Fruit fly (Drosophila melanogaster): ENCODE data around the gene CG42502.

Gene CG42502

DNA sequence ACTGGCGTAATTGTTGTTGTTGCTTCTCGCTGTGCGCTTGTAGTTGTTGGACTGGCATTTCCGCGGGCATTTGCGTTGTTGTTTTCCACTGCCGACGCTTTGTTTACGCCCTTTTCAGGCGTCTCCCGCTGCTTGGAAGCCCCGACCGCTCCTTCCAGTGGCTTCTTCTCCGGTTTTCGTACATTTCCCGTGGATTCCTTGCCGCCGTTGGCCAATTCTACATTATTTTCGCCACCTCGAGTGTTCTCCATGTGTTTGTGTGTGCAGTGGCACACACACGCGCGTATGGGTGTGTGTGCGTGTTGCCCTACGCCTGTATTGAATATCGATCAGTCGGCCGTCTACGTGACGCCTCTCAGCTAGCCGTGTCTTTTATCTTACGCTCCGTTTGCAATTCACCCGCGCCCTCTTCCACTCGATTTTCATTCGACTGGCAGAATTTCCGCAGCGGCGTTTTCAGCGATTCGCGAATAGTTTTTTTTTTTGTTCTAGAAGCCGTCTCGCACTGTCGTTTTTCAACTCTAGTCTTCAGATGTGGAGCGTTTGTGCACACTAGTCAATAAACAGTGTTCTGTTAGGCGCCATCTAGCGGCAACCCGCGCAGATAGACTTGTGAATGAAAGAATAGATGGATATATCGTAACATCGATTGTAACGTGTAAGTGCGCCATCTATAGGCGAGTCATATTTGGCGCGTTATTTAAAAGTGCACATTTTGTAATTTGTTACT is 28.3 kb upstream of the CG42502 start, which contains the start of gene CG10600 (continued):
- TF ChIP-seq caup (GFP tag; optimal IDR thresholded peaks at IDR 0.05; ENCODE audit: severe bottlenecking) (peak; percentile 88), CG6689 (GFP tag; IDR thresholded peaks at IDR 0.05) (0 out of 2 replicates have a peak, but pooled peaks have one; percentile 14), Tbp (GFP tag; optimal IDR thresholded peaks at IDR 0.05) (no peak), wdn (GFP tag; IDR thresholded peaks at IDR 0.05) (peak; percentile 54; the same call in 1 of the 2 replicates), hth (optimal IDR thresholded peaks at IDR 0.05) (no peak), vfl (GFP tag; optimal IDR thresholded peaks at IDR 0.05) (peak; percentile 85), nerfin-1 (tag; optimal IDR thresholded peaks at IDR 0.05) (peak; percentile 64), ranshi (GFP tag; IDR thresholded peaks at IDR 0.05) (peak; percentile 62), tap (tag; optimal IDR thresholded peaks at IDR 0.05) (peak; percentile 18), CG33213 (GFP tag; optimal IDR thresholded peaks at IDR 0.05) (peak; percentile 98), odd (GFP tag; optimal IDR thresholded peaks at IDR 0.05) (peak; percentile 36), Bdp1 (GFP tag; optimal IDR thresholded peaks at IDR 0.05) (peak; percentile 84), CG17361 (GFP tag; IDR thresholded peaks at IDR 0.05) (peak; percentile 69), kay (GFP tag; optimal IDR thresholded peaks at IDR 0.05) (peak; percentile 64), CG17568 (GFP tag; optimal IDR thresholded peaks at IDR 0.05) (no peak), HLH3B (GFP tag; IDR thresholded peaks at IDR 0.05) (peak; percentile 59), Meics (GFP tag; optimal IDR thresholded peaks at IDR 0.05) (peak; percentile 76), CG8089 (GFP tag; optimal IDR thresholded peaks at IDR 0.05) (peak; percentile 71), ATbp (GFP tag; optimal IDR thresholded peaks at IDR 0.05) (peak; percentile 64), hb (GFP tag; IDR thresholded peaks at IDR 0.05; ENCODE audit: partially characterized antibody) (peak; percentile 67), otp (GFP tag; IDR thresholded peaks at IDR 0.05) (peak; percentile 75; the same call in 2 of the 3 replicates), gem (tag; optimal IDR thresholded peaks at IDR 0.05) (peak; percentile 54), CoRest (tag; optimal IDR thresholded peaks at IDR 0.05) (peak; percentile 72), CG11504 (tag; optimal IDR thresholded peaks at IDR 0.05) (no peak), Six4 (GFP tag; optimal IDR thresholded peaks at IDR 0.05) (peak; percentile 69), CG32532 (GFP tag; IDR thresholded peaks at IDR 0.05) (peak; percentile 86), her (GFP tag; optimal IDR thresholded peaks at IDR 0.05) (peak; percentile 89), H15 (GFP tag; IDR thresholded peaks at IDR 0.05) (peak; percentile 53; the same call in 1 of the 3 replicates), Hr51 (GFP tag; optimal IDR thresholded peaks at IDR 0.05) (peak in 1 of 2 experiments; percentile 93), trh (GFP tag; optimal IDR thresholded peaks at IDR 0.05) (peak; percentile 56), CG8281 (tag; optimal IDR thresholded peaks at IDR 0.05) (no peak), CG11456 (GFP tag; IDR thresholded peaks at IDR 0.05) (peak; percentile 92), esg (GFP tag; conservative IDR thresholded peaks at IDR 0.05) (no peak), Neu2 (GFP tag; optimal IDR thresholded peaks at IDR 0.05; ENCODE audit: borderline replicate concordance) (no peak), CG10274 (GFP tag; optimal IDR thresholded peaks at IDR 0.05) (no peak), fd64A (GFP tag; optimal IDR thresholded peaks at IDR 0.05) (peak; percentile 10), lbe (GFP tag; optimal IDR thresholded peaks at IDR 0.05) (peak; percentile 86), CG14050 (GFP tag; IDR thresholded peaks at IDR 0.05) (peak; percentile 49; the same call in 2 of the 3 replicates), corto (GFP tag; optimal IDR thresholded peaks at IDR 0.05) (no peak), chm (GFP tag; IDR thresholded peaks at IDR 0.05) (peak; percentile 45; the same call in 1 of the 2 replicates), CG12391 (tag; optimal IDR thresholded peaks at IDR 0.05) (peak; percentile 62), B-H2 (GFP tag; optimal IDR thresholded peaks at IDR 0.05) (peak; percentile 91), sisA (GFP tag; IDR thresholded peaks at IDR 0.05) (peak; percentile 70), da (GFP tag; optimal IDR thresholded peaks at IDR 0.05) (peak; percentile 68), sr (GFP tag; IDR thresholded peaks at IDR 0.05) (0 out of 3 replicates have a peak, but pooled peaks have one; percentile 11), Xbp1 (GFP tag; optimal IDR thresholded peaks at IDR 0.05) (peak; percentile 89), CG13296 (GFP tag; optimal IDR thresholded peaks at IDR 0.05) (peak; percentile 65), en (GFP tag; optimal IDR thresholded peaks at IDR 0.05) (peak; percentile 31), Bgb (GFP tag; IDR thresholded peaks at IDR 0.05; ENCODE audit: partially characterized antibody) (peak; percentile 92)
